Worm (Caenorhabditis elegans): Measurements from ENCODE around the gene rsp-8.

Gene rsp-8

DNA sequence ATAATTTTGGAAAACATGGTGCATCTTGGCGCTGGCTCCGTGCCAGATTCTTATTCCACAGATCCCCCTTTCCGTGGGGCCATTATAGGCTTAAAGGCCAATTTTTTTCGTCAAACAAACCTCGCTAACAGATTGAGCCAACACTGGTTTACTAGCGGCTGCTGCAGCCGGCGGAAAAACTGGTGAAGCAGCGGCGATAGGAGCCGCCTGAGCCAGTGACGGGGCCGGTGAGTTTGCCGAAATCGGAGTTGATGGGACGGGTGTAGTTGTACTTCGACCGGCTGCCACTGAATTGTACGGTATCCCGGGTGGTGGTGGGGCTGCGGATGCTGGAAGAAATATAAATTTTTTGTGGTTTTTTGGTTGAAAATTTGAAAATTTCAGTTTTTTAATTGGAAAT, 15.5 kb downstream of the rsp-8 start:
- TF ChIP-seq efl-1 (optimal IDR thresholded peaks at IDR 0.05) (no peak), efl-1 (GFP tag; optimal IDR thresholded peaks at IDR 0.05 in 1 of 2) (peak in 1 of 2 experiments; percentile 29), isw-1 (GFP tag; IDR thresholded peaks at IDR 0.05) (no peak), efl-3 (GFP tag; optimal IDR thresholded peaks at IDR 0.05) (no peak), unc-98 (GFP tag; IDR thresholded peaks at IDR 0.05) (no peak), sox-4 (tag; optimal IDR thresholded peaks at IDR 0.05) (no peak), ceh-88 (GFP tag; IDR thresholded peaks at IDR 0.05) (no peak), lsy-2 (tag; optimal IDR thresholded peaks at IDR 0.05) (no peak)

DNA sequence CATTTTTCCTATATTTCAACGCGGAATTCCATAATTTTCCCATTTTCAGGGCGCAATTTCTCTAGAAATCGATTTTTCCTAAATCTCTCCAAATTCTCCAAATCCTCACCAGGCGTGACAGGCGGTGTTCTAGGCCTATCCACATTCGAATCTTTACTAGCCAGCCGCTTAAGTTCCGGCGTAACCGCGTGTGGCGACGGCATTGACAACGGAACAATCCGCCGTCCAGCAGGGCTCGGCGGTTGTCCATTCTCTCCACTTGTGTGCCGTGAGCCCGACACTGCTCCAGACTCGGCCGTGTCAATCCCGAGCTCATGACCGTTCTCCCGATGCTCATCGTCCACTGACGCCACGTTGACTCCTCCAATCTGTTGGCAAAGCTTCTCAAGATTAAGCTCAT, 16.8 kb downstream of the rsp-8 start:
- TF ChIP-seq nhr-76 (tag; optimal IDR thresholded peaks at IDR 0.05), result no peak
- no peak for TF ChIP-seq skn-1 (tag; optimal IDR thresholded peaks at IDR 0.05)
- TF ChIP-seq fkh-8 (tag; optimal IDR thresholded peaks at IDR 0.05), result no peak
- no peak for TF ChIP-seq lin-15B (tag; optimal IDR thresholded peaks at IDR 0.05)
- TF ChIP-seq fkh-10 (GFP tag; optimal IDR thresholded peaks at IDR 0.05), result no peak
- TF ChIP-seq aha-1 (tag; optimal IDR thresholded peaks at IDR 0.05), result no peak
- no peak for TF ChIP-seq lin-13 (GFP tag; optimal IDR thresholded peaks at IDR 0.05)
- TF ChIP-seq efl-3 (GFP tag; optimal IDR thresholded peaks at IDR 0.05), result no peak

DNA sequence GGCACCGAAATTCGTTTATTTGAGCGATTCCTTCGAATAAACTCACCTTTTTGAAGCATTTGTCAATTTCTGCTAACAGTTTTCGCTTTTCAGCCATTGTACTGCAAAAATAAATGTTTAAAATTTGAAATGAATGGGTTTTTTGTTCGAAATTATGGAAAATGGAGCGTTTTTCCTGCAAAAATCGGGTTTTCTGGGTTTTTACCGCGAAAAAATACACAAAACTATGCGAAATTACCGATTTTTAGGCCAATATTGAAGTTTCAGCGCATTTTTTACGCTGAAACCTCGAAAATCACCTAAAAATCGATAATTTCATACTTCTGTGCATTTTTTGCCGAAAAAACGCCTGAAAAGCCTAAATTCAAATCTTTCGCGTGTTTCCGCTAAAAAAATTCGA, 20.1 kb downstream of the rsp-8 start, which contains the start of gene ntl-3:
Gene ntl-3 (minus strand): TSS at position 101 of the 400 bp plus-strand sequence.
- TF ChIP-seq nhr-12 (tag; optimal IDR thresholded peaks at IDR 0.05) (no peak), aly-2 (tag; optimal IDR thresholded peaks at IDR 0.05) (no peak), ceh-88 (GFP tag; IDR thresholded peaks at IDR 0.05) (no peak), lin-35 (GFP tag; optimal IDR thresholded peaks at IDR 0.05) (no peak), egl-27 (tag; optimal IDR thresholded peaks at IDR 0.05) (no peak), nhr-71 (tag; optimal IDR thresholded peaks at IDR 0.05) (no peak), swsn-7 (tag; optimal IDR thresholded peaks at IDR 0.05) (no peak), ceh-82 (tag; optimal IDR thresholded peaks at IDR 0.05) (no peak), lir-3 (tag; optimal IDR thresholded peaks at IDR 0.05; ENCODE audit: poor library complexity) (no peak), alr-1 (tag; optimal IDR thresholded peaks at IDR 0.05; ENCODE audit: borderline replicate concordance) (no peak), Y116A8C.19 (tag; optimal IDR thresholded peaks at IDR 0.05; ENCODE audit: borderline replicate concordance) (no peak), fkh-10 (GFP tag; optimal IDR thresholded peaks at IDR 0.05) (no peak), jun-1 (tag; optimal IDR thresholded peaks at IDR 0.05) (no peak)

DNA sequence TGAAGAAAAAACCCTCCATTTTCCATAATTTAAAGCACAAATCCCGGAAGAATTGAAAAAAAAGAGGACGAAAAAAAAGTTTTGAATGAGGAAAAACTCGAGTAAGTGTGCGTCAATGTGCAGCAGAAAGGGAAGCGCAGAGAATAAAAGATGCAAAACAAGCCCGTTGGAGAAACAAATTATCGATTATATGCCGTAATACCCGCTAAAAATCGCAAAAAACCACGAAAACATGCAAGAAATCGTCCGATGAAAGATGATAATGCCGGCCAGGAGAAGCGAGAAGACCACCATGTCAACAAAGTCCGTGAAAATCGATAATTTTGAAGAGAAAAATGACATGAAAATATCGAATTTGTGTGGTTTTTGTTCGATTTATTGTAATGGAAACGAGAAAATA, 20.8 kb downstream of the rsp-8 start:
- TF ChIP-seq lsy-2 (tag; optimal IDR thresholded peaks at IDR 0.05) (peak in 1 of 2 experiments; percentile 30), F16B12.6 (tag; optimal IDR thresholded peaks at IDR 0.05) (no peak), egl-13 (tag; optimal IDR thresholded peaks at IDR 0.05) (no peak), nhr-71 (tag; optimal IDR thresholded peaks at IDR 0.05) (no peak), ama-1 (optimal IDR thresholded peaks at IDR 0.05) (no peak), jun-1 (tag; optimal IDR thresholded peaks at IDR 0.05) (no peak), sup-37 (GFP tag; optimal IDR thresholded peaks at IDR 0.05) (no peak)

DNA sequence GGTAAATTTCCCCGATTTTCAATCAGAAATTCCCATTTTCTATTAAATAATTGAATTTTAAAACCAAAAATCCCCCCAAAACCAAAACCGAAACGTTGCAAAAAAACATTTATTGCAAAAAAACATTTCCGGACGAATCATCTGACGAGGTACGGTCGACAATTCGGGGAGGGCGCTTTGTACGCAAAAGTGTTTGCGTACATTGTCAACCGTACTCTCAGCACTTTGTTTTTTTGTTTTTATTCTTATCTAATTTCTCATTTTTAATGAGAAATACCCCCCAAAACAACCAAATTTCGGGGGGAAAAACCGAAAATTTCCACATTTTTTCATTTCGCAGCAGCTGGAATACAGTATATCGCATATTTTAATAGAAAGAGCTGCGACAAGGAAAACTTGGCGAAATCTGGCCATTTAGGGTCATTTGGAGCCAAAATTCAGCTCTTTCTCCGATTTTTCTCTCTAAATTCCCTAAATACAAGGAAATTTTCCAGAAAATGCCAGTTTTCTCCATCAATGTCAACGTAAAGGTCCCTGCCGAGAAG, 21.5 kb downstream of the rsp-8 start, which contains the start of gene mif-1:
Gene mif-1 (plus strand): TSS at position 495 of the 545 bp plus-strand sequence.
- TF ChIP-seq F16B12.6 (tag; optimal IDR thresholded peaks at IDR 0.05), result peak; percentile 88
- no peak for TF ChIP-seq sox-4 (tag; optimal IDR thresholded peaks at IDR 0.05)
- TF ChIP-seq elt-3 (tag; optimal IDR thresholded peaks at IDR 0.05), result peak in 1 of 6 experiments; percentile 67
- peak; percentile 50 for TF ChIP-seq snu-23 (GFP tag; optimal IDR thresholded peaks at IDR 0.05)
- TF ChIP-seq jun-1 (tag; optimal IDR thresholded peaks at IDR 0.05), result no peak
- peak in 1 of 2 experiments; percentile 33 for TF ChIP-seq mdl-1 (tag; optimal IDR thresholded peaks at IDR 0.05)
- TF ChIP-seq blmp-1 (tag; optimal IDR thresholded peaks at IDR 0.05), result peak; percentile 1
- peak; percentile 10 for TF ChIP-seq xbp-1 (tag; optimal IDR thresholded peaks at IDR 0.05)
- no peak for TF ChIP-seq ztf-4 (tag; optimal IDR thresholded peaks at IDR 0.05)
- peak; percentile 21 for TF ChIP-seq fkh-8 (tag; optimal IDR thresholded peaks at IDR 0.05)
- TF ChIP-seq ceh-82 (tag; optimal IDR thresholded peaks at IDR 0.05), result peak in 1 of 3 experiments; percentile 46
- TF ChIP-seq rnt-1 (tag; optimal IDR thresholded peaks at IDR 0.05), result no peak
- TF ChIP-seq lin-39 (tag; optimal IDR thresholded peaks at IDR 0.05), result no peak
- TF ChIP-seq aha-1 (tag; optimal IDR thresholded peaks at IDR 0.05), result no peak
- peak; percentile 44 for TF ChIP-seq mep-1 (tag; optimal IDR thresholded peaks at IDR 0.05)
- TF ChIP-seq ceh-63 (GFP tag; optimal IDR thresholded peaks at IDR 0.05), result no peak
- no peak for TF ChIP-seq pqm-1 (tag; optimal IDR thresholded peaks at IDR 0.05)
- TF ChIP-seq lin-35 (GFP tag; optimal IDR thresholded peaks at IDR 0.05), result peak; percentile 61 to 75
- TF ChIP-seq snpc-4 (tag; optimal IDR thresholded peaks at IDR 0.05), result no peak
- no peak for TF ChIP-seq elt-2 (tag; optimal IDR thresholded peaks at IDR 0.05)
- no peak for TF ChIP-seq hlh-4 (tag; optimal IDR thresholded peaks at IDR 0.05)
- TF ChIP-seq pag-3 (tag; optimal IDR thresholded peaks at IDR 0.05; ENCODE audit: borderline replicate concordance, insufficient read depth), result peak; percentile 20
